Worm (Caenorhabditis elegans) whole organism, young adult: ENCODE measurements around the gene F54B3.4.

ENCODE experiments used
- B0019.2 ChIP-seq: fragments of 200-800 bp; sonication (Bioruptor generic); conservative IDR thresholded peaks from 2 replicates; pipeline ENCODE4 v1.3.6; 2022; ENCODE audit warnings: missing genetic modification reagents, missing genetic modification characterization, missing compliant biosample characterization
- B0261.1 ChIP-seq: sonication (generic microtip); optimal IDR thresholded peaks from 2 replicates; lab custom pipeline; 2016; ENCODE audit warnings: mild to moderate bottlenecking, missing genetic modification characterization, moderate library complexity, missing compliant biosample characterization
- B0336.3 ChIP-seq: fragments of 200-800 bp; sonication (Bioruptor generic); IDR thresholded peaks from 2 replicates; pipeline ENCODE4 v1.3.6; 2022; ENCODE audit warnings: missing genetic modification characterization, missing compliant biosample characterization
- F10E7.11 ChIP-seq: sonication (generic microtip); optimal IDR thresholded peaks from 2 replicates; lab custom pipeline; 2017; ENCODE audit warnings: mild to moderate bottlenecking, missing genetic modification characterization, moderate library complexity, missing compliant biosample characterization
- F22D6.2 ChIP-seq: sonication (generic microtip); optimal IDR thresholded peaks from 2 replicates; lab custom pipeline; 2016; ENCODE audit warnings: mild to moderate bottlenecking, missing genetic modification characterization, missing compliant biosample characterization
- F49E8.2 ChIP-seq: sonication (generic microtip); optimal IDR thresholded peaks from 3 replicates; lab custom pipeline; 2017; ENCODE audit warnings: missing genetic modification characterization, mild to moderate bottlenecking, missing compliant biosample characterization, antibody characterized with exemption, moderate library complexity; ENCODE audit not compliant: insufficient read depth
- F55B11.4 ChIP-seq: sonication (generic microtip); optimal IDR thresholded peaks from 2 replicates; lab custom pipeline; 2016; ENCODE audit warnings: missing compliant biosample characterization, missing genetic modification characterization, borderline replicate concordance; ENCODE audit not compliant: insufficient read depth
- Y53F4B.3 ChIP-seq: fragments of 200-800 bp; sonication (Bioruptor generic); IDR thresholded peaks from 2 replicates; pipeline ENCODE4 v1.3.6; 2022; ENCODE audit warnings: missing genetic modification reagents, missing genetic modification characterization, missing compliant biosample characterization
- Y53G8AR.9 ChIP-seq: fragments of 200-800 bp; sonication (Bioruptor generic); conservative IDR thresholded peaks from 2 replicates; pipeline ENCODE4 v1.3.6; 2022; ENCODE audit warnings: missing genetic modification reagents, missing genetic modification characterization, missing compliant biosample characterization
- aptf-3 ChIP-seq: fragments of 200-800 bp; sonication (Bioruptor generic); IDR thresholded peaks from 2 replicates; pipeline ENCODE4 v1.3.6; 2022; ENCODE audit warnings: missing genetic modification characterization, missing compliant biosample characterization
- attf-6 ChIP-seq: fragments of 200-800 bp; sonication (Bioruptor generic); IDR thresholded peaks from 2 replicates; pipeline ENCODE4 v1.3.6; 2022; ENCODE audit warnings: missing genetic modification reagents, missing genetic modification characterization, missing compliant biosample characterization
- bed-1 ChIP-seq: fragments of 200-800 bp; sonication (Bioruptor generic); IDR thresholded peaks from 2 replicates; pipeline ENCODE4 v1.3.6; 2022; ENCODE audit warnings: missing genetic modification reagents, missing genetic modification characterization, missing compliant biosample characterization
- cebp-2 ChIP-seq: fragments of 200-800 bp; sonication (Bioruptor generic); IDR thresholded peaks from 2 replicates; pipeline ENCODE4 v1.3.6; 2022; ENCODE audit warnings: missing genetic modification characterization, missing compliant biosample characterization
- ceh-40 ChIP-seq: fragments of 200-800 bp; sonication (Bioruptor generic); IDR thresholded peaks from 2 replicates; pipeline ENCODE4 v1.3.6; 2022; ENCODE audit warnings: missing genetic modification characterization, missing compliant biosample characterization
- ceh-58 ChIP-seq: fragments of 200-800 bp; sonication (Bioruptor generic); IDR thresholded peaks from 2 replicates; pipeline ENCODE4 v1.3.6; 2022; ENCODE audit warnings: missing genetic modification characterization, missing compliant biosample characterization
- die-1 ChIP-seq: sonication (generic microtip); optimal IDR thresholded peaks from 2 replicates; lab custom pipeline; 2016; ENCODE audit warnings: missing genotype, mild to moderate bottlenecking, missing genetic modification characterization, missing compliant biosample characterization
- dpl-1 ChIP-seq: fragments of 150-350 bp; optimal IDR thresholded peaks from 2 replicates; lab custom pipeline; 2014; ENCODE audit warnings: missing biosample characterization, missing genetic modification reagents, missing genetic modification characterization
- egrh-3 ChIP-seq: fragments of 200-800 bp; sonication (Bioruptor generic); IDR thresholded peaks from 2 replicates; pipeline ENCODE4 v1.3.6; 2022; ENCODE audit warnings: missing genetic modification reagents, missing genetic modification characterization, missing compliant biosample characterization
- ekl-4 ChIP-seq: fragments of 200-800 bp; sonication (Bioruptor generic); IDR thresholded peaks from 2 replicates; pipeline ENCODE4 v1.3.6; 2022; ENCODE audit warnings: missing genetic modification reagents, missing genetic modification characterization, missing compliant biosample characterization
- lag-1 ChIP-seq: fragments of 200-800 bp; sonication (Bioruptor generic); IDR thresholded peaks from 2 replicates; pipeline ENCODE4 v1.3.6; 2022; ENCODE audit warnings: missing genetic modification reagents, missing genetic modification characterization, missing compliant biosample characterization
- lin-35 ChIP-seq, 3 experiments: fragments of 150-350 bp in 2 of 3; sonication (generic microtip) in 1 of 3; optimal IDR thresholded peaks; 2 replicates each; lab custom pipeline; 2014 to 2018; ENCODE audit warnings: missing biosample characterization in 3 of 3, missing genetic modification characterization in 3 of 3, missing genetic modification reagents in 3 of 3
- lin-40 ChIP-seq: sonication (generic microtip); optimal IDR thresholded peaks from 2 replicates; lab custom pipeline; 2016; ENCODE audit warnings: missing genetic modification characterization, mild to moderate bottlenecking, missing compliant biosample characterization, missing genotype, missing genetic modification reagents
- madf-10 ChIP-seq: sonication (generic microtip); optimal IDR thresholded peaks from 2 replicates; lab custom pipeline; 2016; ENCODE audit warnings: mild to moderate bottlenecking, missing genetic modification characterization, missing compliant biosample characterization
- madf-3 ChIP-seq: fragments of 200-800 bp; sonication (Bioruptor generic); IDR thresholded peaks from 2 replicates; pipeline ENCODE4 v1.3.6; 2022; ENCODE audit warnings: missing genetic modification reagents, missing genetic modification characterization, missing compliant biosample characterization
- mel-28 ChIP-seq: sonication (generic microtip); optimal IDR thresholded peaks from 2 replicates; lab custom pipeline; 2016; ENCODE audit warnings: borderline replicate concordance, mild to moderate bottlenecking, missing genetic modification characterization, missing compliant biosample characterization
- nfya-2 ChIP-seq: fragments of 200-800 bp; sonication (Bioruptor generic); IDR thresholded peaks from 2 replicates; pipeline ENCODE4 v1.3.6; 2022; ENCODE audit warnings: missing genetic modification reagents, missing genetic modification characterization, missing compliant biosample characterization
- nfyb-1 ChIP-seq: fragments of 200-800 bp; sonication (Bioruptor generic); IDR thresholded peaks from 2 replicates; pipeline ENCODE4 v1.3.6; 2022; ENCODE audit warnings: missing genetic modification reagents, missing genetic modification characterization, missing compliant biosample characterization
- nhr-90 ChIP-seq: sonication (generic microtip); optimal IDR thresholded peaks from 2 replicates; lab custom pipeline; 2016; ENCODE audit warnings: missing genotype, mild to moderate bottlenecking, missing genetic modification characterization, missing compliant biosample characterization
- rpc-1 ChIP-seq, 2 experiments: fragments of 150-350 bp in 1 of 2; sonication (generic microtip) in 1 of 2; optimal IDR thresholded peaks; 2 replicates each; lab custom pipeline; 2014 to 2018; ENCODE audit warnings: missing biosample characterization in 1 of 2, missing genetic modification characterization in 1 of 2, missing genetic modification reagents in 1 of 2, missing genotype in 1 of 2
- sdz-38 ChIP-seq: sonication (generic microtip); optimal IDR thresholded peaks from 2 replicates; lab custom pipeline; 2016; ENCODE audit warnings: missing genotype, missing genetic modification characterization, missing compliant biosample characterization
- sea-2 ChIP-seq: fragments of 200-800 bp; sonication (Bioruptor generic); IDR thresholded peaks from 2 replicates; pipeline ENCODE4 v1.3.6; 2022; ENCODE audit warnings: missing genetic modification characterization, missing compliant biosample characterization
- snpc-1.3 ChIP-seq: sonication (generic microtip); optimal IDR thresholded peaks from 2 replicates; lab custom pipeline; 2017; ENCODE audit warnings: missing genetic modification characterization, mild to moderate bottlenecking, missing compliant biosample characterization, antibody characterized with exemption, moderate library complexity, missing genotype, missing genetic modification reagents; ENCODE audit not compliant: insufficient read depth
- snpc-3.4 ChIP-seq: sonication (generic microtip); optimal IDR thresholded peaks from 2 replicates; lab custom pipeline; 2017; ENCODE audit warnings: missing genetic modification characterization, mild to moderate bottlenecking, missing compliant biosample characterization, antibody characterized with exemption, moderate library complexity, missing genotype, missing genetic modification reagents
- ztf-22 ChIP-seq: fragments of 200-800 bp; sonication (Bioruptor generic); optimal IDR thresholded peaks from 2 replicates; lab custom pipeline; 2018; ENCODE audit warnings: mild to moderate bottlenecking, missing genetic modification characterization, moderate library complexity, missing compliant biosample characterization
- ztf-28 ChIP-seq: fragments of 200-800 bp; sonication (Bioruptor generic); IDR thresholded peaks from 2 replicates; pipeline ENCODE4 v1.3.6; 2022; ENCODE audit warnings: missing genetic modification reagents, missing genetic modification characterization, missing compliant biosample characterization

F54B3.4 gene

DNA sequence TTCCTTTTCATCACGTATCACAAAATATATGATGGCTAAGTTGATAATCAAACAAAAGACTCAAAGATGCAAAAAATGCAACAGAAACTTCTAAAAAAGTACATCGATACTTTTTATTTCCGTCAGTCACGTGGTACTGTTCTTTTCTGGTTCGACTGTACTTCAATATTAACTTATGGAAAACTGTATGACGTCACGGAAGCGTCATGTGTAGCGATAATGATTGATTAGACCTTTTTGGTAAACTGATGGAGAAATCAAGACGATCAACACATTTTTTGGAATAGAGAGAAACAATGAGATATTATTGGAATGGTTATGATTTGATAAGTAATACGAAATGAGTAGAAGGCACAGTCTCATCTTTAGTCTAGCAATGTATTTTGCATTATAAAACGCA is 23.3 kb upstream of the F54B3.4 start:
- peak; percentile 15 for TF ChIP-seq lin-40 (tag; lab: Kevin White, UChicago)
- no peak for TF ChIP-seq ztf-28 (GFP tag; lab: Robert Waterston, UW)
- TF ChIP-seq attf-6 (GFP tag; lab: Robert Waterston, UW): no peak

ce11 chrII:10288926-10289325 is 17.9 kb upstream of the F54B3.4 start:
- TF ChIP-seq nfyb-1 (no peak), ceh-40 (GFP tag; lab: Robert Waterston, UW) (no peak), Y53G8AR.9 (GFP tag; lab: Robert Waterston, UW) (no peak), nhr-90 (tag; lab: Kevin White, UChicago) (no peak), ekl-4 (no peak), sdz-38 (tag; lab: Kevin White, UChicago) (no peak), ceh-58 (GFP tag; lab: Robert Waterston, UW) (no peak), lin-35 (GFP tag; optimal IDR thresholded peaks at IDR 0.05; lab: Kevin White, UChicago) (no peak), aptf-3 (GFP tag; lab: Robert Waterston, UW) (no peak), lag-1 (GFP tag; lab: Robert Waterston, UW) (no peak), F10E7.11 (no peak), F49E8.2 (tag; lab: Kevin White, UChicago) (no peak), snpc-3.4 (no peak), madf-10 (tag; lab: Kevin White, UChicago) (no peak), Y53F4B.3 (GFP tag; lab: Robert Waterston, UW) (no peak)

ce11 chrII:10284991-10285390 is 14.0 kb upstream of the F54B3.4 start:
- TF ChIP-seq aptf-3 (GFP tag; lab: Robert Waterston, UW): no peak

DNA sequence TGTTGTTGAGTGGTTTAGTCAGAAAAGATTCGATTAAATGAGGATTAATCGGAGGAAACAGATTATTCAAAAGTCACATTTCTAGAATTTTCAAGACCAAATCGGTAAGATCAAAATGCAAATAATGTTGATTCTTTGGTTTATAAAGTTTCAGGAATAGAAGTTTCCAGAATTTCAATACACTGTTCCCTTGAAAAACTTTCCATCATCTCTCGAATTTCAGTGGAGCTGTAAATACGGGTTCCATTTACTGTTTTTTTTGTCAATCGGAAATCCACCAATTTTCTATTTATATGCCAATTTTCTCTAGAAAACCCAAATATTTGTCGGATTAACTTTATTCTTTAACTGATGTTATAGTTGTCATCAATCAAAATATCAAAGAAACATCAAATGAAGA is 12.2 kb upstream of the F54B3.4 start:
- TF ChIP-seq Y53F4B.3 (GFP tag; lab: Robert Waterston, UW) (no peak), cebp-2 (GFP tag; lab: Robert Waterston, UW) (no peak), F55B11.4 (tag; lab: Kevin White, UChicago) (no peak), snpc-1.3 (tag; lab: Kevin White, UChicago) (no peak), die-1 (no peak), dpl-1 (GFP tag; lab: Kevin White, UChicago) (no peak), bed-1 (GFP tag; lab: Robert Waterston, UW) (no peak), lag-1 (GFP tag; lab: Robert Waterston, UW) (no peak), F22D6.2 (tag; lab: Kevin White, UChicago) (no peak), sea-2 (GFP tag; lab: Robert Waterston, UW) (no peak), nfyb-1 (no peak), egrh-3 (GFP tag; lab: Robert Waterston, UW) (no peak), B0261.1 (tag; lab: Kevin White, UChicago) (no peak), nfya-2 (GFP tag; lab: Robert Waterston, UW) (no peak), mel-28 (tag; lab: Kevin White, UChicago) (no peak), B0336.3 (no peak), ztf-22 (no peak), rpc-1 (optimal IDR thresholded peaks at IDR 0.05; lab: Kevin White, UChicago) (no peak), rpc-1 (tag; optimal IDR thresholded peaks at IDR 0.05; lab: Kevin White, UChicago) (no peak), madf-3 (no peak), B0019.2 (GFP tag; lab: Robert Waterston, UW) (no peak)
